Worm (Caenorhabditis elegans): ENCODE data around the gene K07G6.1.

The K07G6.1 gene

ce11 chrII:1741248-1741647 lies at the start of gene K07G6.1:
Gene K07G6.1 (plus strand): TSS chrII:1741548.
- TF ChIP-seq madf-9 (GFP tag; conservative IDR thresholded peaks at IDR 0.05) (no peak), ceh-82 (tag; optimal IDR thresholded peaks at IDR 0.05) (no peak), nhr-102 (tag; optimal IDR thresholded peaks at IDR 0.05) (no peak), mdl-1 (tag; optimal IDR thresholded peaks at IDR 0.05) (no peak), ZK546.5 (tag; optimal IDR thresholded peaks at IDR 0.05) (no peak), duxl-1 (tag; optimal IDR thresholded peaks at IDR 0.05; ENCODE audit: poor library complexity) (no peak), ZK337.2 (GFP tag; IDR thresholded peaks at IDR 0.05) (no peak), saeg-2 (GFP tag; IDR thresholded peaks at IDR 0.05) (no peak), aly-2 (tag; optimal IDR thresholded peaks at IDR 0.05) (no peak), hmg-1.1 (GFP tag; IDR thresholded peaks at IDR 0.05) (no peak), ztf-11 (tag; optimal IDR thresholded peaks at IDR 0.05) (no peak), F26F4.8 (GFP tag; conservative IDR thresholded peaks at IDR 0.05) (no peak), arid-1 (GFP tag; conservative IDR thresholded peaks at IDR 0.05) (no peak), cey-2 (tag; optimal IDR thresholded peaks at IDR 0.05; ENCODE audit: borderline replicate concordance, insufficient read depth) (no peak), hlh-11 (tag; optimal IDR thresholded peaks at IDR 0.05) (no peak), zfp-2 (tag; optimal IDR thresholded peaks at IDR 0.05) (no peak), vab-7 (GFP tag; IDR thresholded peaks at IDR 0.05) (no peak), skn-1 (tag; optimal IDR thresholded peaks at IDR 0.05) (no peak), lir-3 (tag; optimal IDR thresholded peaks at IDR 0.05) (no peak)

- TF ChIP-seq lin-38 (GFP tag; IDR thresholded peaks at IDR 0.05) (no peak), daf-16 (GFP tag; optimal IDR thresholded peaks at IDR 0.05) (no peak), daf-16 (tag; optimal IDR thresholded peaks at IDR 0.05) (no peak), nhr-10 (tag; optimal IDR thresholded peaks at IDR 0.05) (no peak), jun-1 (tag; optimal IDR thresholded peaks at IDR 0.05) (no peak)
Measured at ce11 chrII:1692827-1693226, 48.5 kb upstream of the K07G6.1 start, which contains the start of gene fbxc-21. Gene fbxc-21 (minus strand): TSS chrII:1692927.

- TF ChIP-seq ceh-32 (tag; optimal IDR thresholded peaks at IDR 0.05; ENCODE audit: poor library complexity) (no peak), ZK337.2 (GFP tag; IDR thresholded peaks at IDR 0.05) (no peak), skn-1 (tag; optimal IDR thresholded peaks at IDR 0.05) (no peak), daf-12 (tag; optimal IDR thresholded peaks at IDR 0.05) (no peak), nhr-11 (tag; optimal IDR thresholded peaks at IDR 0.05) (no peak), T26A8.4 (GFP tag; IDR thresholded peaks at IDR 0.05) (no peak), lin-29 (GFP tag; IDR thresholded peaks at IDR 0.05) (no peak), unc-39 (tag; optimal IDR thresholded peaks at IDR 0.05) (no peak), nhr-77 (tag; optimal IDR thresholded peaks at IDR 0.05) (no peak), cey-2 (tag; optimal IDR thresholded peaks at IDR 0.05; ENCODE audit: borderline replicate concordance, insufficient read depth) (no peak), lin-13 (GFP tag; optimal IDR thresholded peaks at IDR 0.05) (no peak), sdz-12 (GFP tag; optimal IDR thresholded peaks at IDR 0.05) (no peak), lin-1 (GFP tag; IDR thresholded peaks at IDR 0.05) (no peak), F26F4.8 (GFP tag; conservative IDR thresholded peaks at IDR 0.05) (no peak), zip-2 (tag; optimal IDR thresholded peaks at IDR 0.05) (no peak)
Measured at ce11 chrII:1694530-1694929, 46.8 kb upstream of the K07G6.1 start, which contains the start of gene fbxc-26. Gene fbxc-26 (minus strand): TSS chrII:1694630.

ce11 chrII:1695861-1696260 lies 45.5 kb upstream of the K07G6.1 start, which contains the start of gene F58E1.13:
Gene F58E1.13 (minus strand): TSS chrII:1695872.
- TF ChIP-seq aly-2 (tag; optimal IDR thresholded peaks at IDR 0.05) (no peak), nhr-102 (tag; optimal IDR thresholded peaks at IDR 0.05) (no peak), zip-11 (GFP tag; IDR thresholded peaks at IDR 0.05) (no peak), ceh-62 (tag; optimal IDR thresholded peaks at IDR 0.05) (no peak), ceh-20 (GFP tag; IDR thresholded peaks at IDR 0.05) (no peak), dmd-6 (GFP tag; IDR thresholded peaks at IDR 0.05) (no peak), rbr-2 (tag; optimal IDR thresholded peaks at IDR 0.05) (no peak), php-3 (GFP tag; IDR thresholded peaks at IDR 0.05) (no peak), dmd-9 (GFP tag; IDR thresholded peaks at IDR 0.05) (no peak), aha-1 (tag) (no peak), F44E2.7 (GFP tag; IDR thresholded peaks at IDR 0.05) (no peak), cey-2 (tag; optimal IDR thresholded peaks at IDR 0.05; ENCODE audit: borderline replicate concordance, insufficient read depth) (no peak), spr-3 (GFP tag; optimal IDR thresholded peaks at IDR 0.05) (no peak), ztf-7 (tag; optimal IDR thresholded peaks at IDR 0.05) (no peak), ceh-44 (GFP tag; IDR thresholded peaks at IDR 0.05) (no peak), nhr-48 (tag; optimal IDR thresholded peaks at IDR 0.05) (no peak), ZK337.2 (GFP tag; IDR thresholded peaks at IDR 0.05) (no peak), unc-39 (tag; optimal IDR thresholded peaks at IDR 0.05) (no peak), zag-1 (tag; optimal IDR thresholded peaks at IDR 0.05) (no peak), lin-38 (GFP tag; IDR thresholded peaks at IDR 0.05) (no peak)

All from whole organism, L4 larva.